Fruit fly (Drosophila melanogaster): Measurements from ENCODE around the gene CG31300.

Gene CG31300

DNA sequence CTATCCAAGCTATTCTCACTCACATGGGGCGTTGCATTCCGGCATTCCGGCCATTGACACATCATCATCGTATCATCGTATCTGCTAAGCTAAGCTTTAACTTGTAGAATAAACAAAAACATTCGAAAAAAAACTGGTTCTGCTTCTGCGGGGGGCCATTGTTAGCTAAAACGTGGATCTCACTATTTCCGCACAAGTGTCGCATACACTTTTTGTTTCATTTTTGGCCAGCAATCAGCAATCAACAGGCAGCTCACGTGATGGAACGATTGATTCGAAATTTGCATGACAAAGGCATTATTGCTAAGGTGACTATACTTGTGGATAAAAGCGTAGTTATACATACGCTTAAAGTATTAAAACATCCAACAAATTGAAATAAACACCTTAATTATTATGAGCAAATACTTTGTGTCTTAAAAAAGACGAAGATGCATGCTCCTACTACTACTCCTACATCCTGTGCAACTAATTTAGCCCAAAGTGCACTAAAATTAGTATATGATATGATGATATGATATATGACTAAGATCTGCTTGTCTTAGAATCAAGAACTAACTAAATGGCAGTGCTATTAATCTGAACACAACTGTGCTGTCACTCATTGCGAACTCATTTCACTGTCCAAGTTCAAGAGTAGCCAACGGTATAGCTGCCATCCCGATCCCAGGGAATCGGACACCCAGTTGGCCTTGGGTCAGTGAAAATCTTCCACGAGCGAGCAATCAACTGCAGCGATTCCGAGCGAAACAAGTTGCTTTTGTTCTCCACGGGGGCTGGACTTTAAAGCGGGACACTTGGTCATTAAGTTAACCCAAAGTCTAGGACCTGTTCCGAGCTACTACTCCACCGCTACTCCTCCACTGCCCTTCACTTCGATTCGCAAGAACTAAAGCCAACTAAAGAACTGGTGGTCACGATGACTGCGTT, 44.4 kb upstream of the CG31300 start:
- peak; percentile 45 for TF ChIP-seq CG1621 (tag; optimal IDR thresholded peaks at IDR 0.05)
- TF ChIP-seq CG6808 (GFP tag; optimal IDR thresholded peaks at IDR 0.05), result peak; percentile 47
- TF ChIP-seq Ets96B (tag; optimal IDR thresholded peaks at IDR 0.05), result peak; percentile 39
- TF ChIP-seq spab (GFP tag; optimal IDR thresholded peaks at IDR 0.05), result peak; percentile 22
- TF ChIP-seq Eip78C (GFP tag), result peak; percentile 78
- no peak for TF ChIP-seq CG10631 (GFP tag; optimal IDR thresholded peaks at IDR 0.05)
- no peak for TF ChIP-seq CG11762 (GFP tag; optimal IDR thresholded peaks at IDR 0.05; ENCODE audit: insufficient read depth)
- peak; percentile 31 for TF ChIP-seq CG10669 (GFP tag; optimal IDR thresholded peaks at IDR 0.05)
- no peak for TF ChIP-seq Eip93F (GFP tag; optimal IDR thresholded peaks at IDR 0.05)
- TF ChIP-seq Gug (GFP tag; IDR thresholded peaks at IDR 0.05), result no peak
- no peak for TF ChIP-seq CG8632 (GFP tag; optimal IDR thresholded peaks at IDR 0.05)
- peak; percentile 6 for TF ChIP-seq CG3919 (GFP tag; optimal IDR thresholded peaks at IDR 0.05)
- TF ChIP-seq Smox (GFP tag; optimal IDR thresholded peaks at IDR 0.05), result no peak
- TF ChIP-seq Hr38 (GFP tag; optimal IDR thresholded peaks at IDR 0.05), result no peak
- peak; percentile 31 for TF ChIP-seq Eip75B (GFP tag; optimal IDR thresholded peaks at IDR 0.05)
- peak; percentile 42 for TF ChIP-seq CG3032 (tag; optimal IDR thresholded peaks at IDR 0.05)
- TF ChIP-seq dsx (GFP tag; optimal IDR thresholded peaks at IDR 0.05; ENCODE audit: poor library complexity, severe bottlenecking), result peak; percentile 56
- peak; percentile 28 to 32 for TF ChIP-seq ss (GFP tag; optimal IDR thresholded peaks at IDR 0.05)
- TF ChIP-seq CG15336 (GFP tag; IDR thresholded peaks at IDR 0.05), result no peak

DNA sequence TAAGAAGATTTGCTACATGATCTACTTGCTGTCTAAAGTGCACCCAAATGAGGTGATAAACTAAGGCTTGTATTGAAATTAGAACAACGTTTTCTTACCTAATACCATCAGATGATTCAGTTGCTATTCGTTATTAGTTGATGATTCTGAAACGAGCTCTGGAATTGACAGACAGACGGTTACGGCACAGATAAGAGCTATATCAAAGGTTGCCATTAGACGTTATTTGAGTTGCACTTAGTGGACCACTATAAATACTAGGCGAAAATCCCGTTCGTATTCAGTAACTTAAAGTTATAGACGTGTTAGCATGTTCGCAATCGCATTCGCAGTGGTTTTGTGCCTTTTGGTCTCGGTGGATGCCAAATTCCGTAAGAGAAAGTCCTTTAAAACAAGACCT, 43.5 kb upstream of the CG31300 start, which contains the start of gene to:
TSS of gene to (plus strand) at position 301 of the 400 bp plus-strand sequence.
- TF ChIP-seq fkh (GFP tag; optimal IDR thresholded peaks at IDR 0.05) (no peak), cyc (GFP tag; optimal IDR thresholded peaks at IDR 0.05) (no peak), Sox102F (GFP tag; optimal IDR thresholded peaks at IDR 0.05) (no peak), CG6854 (GFP tag; optimal IDR thresholded peaks at IDR 0.05) (no peak), salr (GFP tag; optimal IDR thresholded peaks at IDR 0.05) (no peak), CG11762 (GFP tag; optimal IDR thresholded peaks at IDR 0.05; ENCODE audit: insufficient read depth) (no peak), CG31627 (GFP tag; optimal IDR thresholded peaks at IDR 0.05) (no peak), CG15336 (GFP tag; IDR thresholded peaks at IDR 0.05) (no peak), CG16779 (tag; optimal IDR thresholded peaks at IDR 0.05) (no peak), CG6276 (GFP tag; optimal IDR thresholded peaks at IDR 0.05) (no peak), CG3032 (tag; optimal IDR thresholded peaks at IDR 0.05) (no peak), CG11902 (GFP tag; optimal IDR thresholded peaks at IDR 0.05) (no peak), Eip78C (GFP tag) (no peak), Met (GFP tag; optimal IDR thresholded peaks at IDR 0.05) (no peak), acj6 (GFP tag; optimal IDR thresholded peaks at IDR 0.05) (no peak)

DNA sequence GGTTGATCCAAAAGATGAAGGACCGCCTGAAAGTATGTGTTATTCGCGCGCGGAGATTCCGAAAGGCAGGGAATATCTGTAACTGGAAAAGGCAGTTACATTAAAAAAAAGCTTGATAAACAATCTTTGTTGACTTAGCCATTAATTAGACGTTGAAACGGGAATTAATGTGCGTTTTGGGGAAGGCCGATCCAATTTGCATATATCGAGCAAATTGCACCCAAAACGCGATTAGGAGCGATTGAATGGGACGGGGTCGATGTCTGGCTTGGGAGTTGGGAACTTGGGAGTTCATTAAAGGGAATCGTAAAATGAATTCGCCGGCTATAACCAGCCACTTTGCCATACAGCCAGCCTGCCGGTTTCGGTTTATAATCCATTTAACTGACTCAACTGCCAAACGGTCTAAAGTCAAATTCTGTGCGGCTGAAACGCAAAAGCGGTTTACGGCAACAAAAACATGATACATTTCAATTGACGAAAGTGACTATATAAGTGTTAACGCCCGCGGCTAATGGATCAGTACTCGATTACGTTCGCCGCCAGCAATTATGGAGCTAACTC, 41.8 kb upstream of the CG31300 start, which contains the start of gene CG11854:
TSS of gene CG11854 (plus strand) at position 514 of the 564 bp plus-strand sequence.
- no peak for TF ChIP-seq CG6276 (GFP tag; optimal IDR thresholded peaks at IDR 0.05)
- TF ChIP-seq CG11294 (GFP tag; IDR thresholded peaks at IDR 0.05), result no peak
- no peak for TF ChIP-seq eg (GFP tag; IDR thresholded peaks at IDR 0.05)
- no peak for TF ChIP-seq Blimp-1 (GFP tag; optimal IDR thresholded peaks at IDR 0.05)
- no peak for TF ChIP-seq CG10669 (GFP tag; optimal IDR thresholded peaks at IDR 0.05)
- no peak for TF ChIP-seq acj6 (GFP tag; optimal IDR thresholded peaks at IDR 0.05)

All from whole organism, prepupa.